Fruit fly (Drosophila melanogaster) whole organism, prepupa: ENCODE data around the gene dop.
A peak's percentile ranks its signal among the peaks of the same experiment; 100 is the strongest.

Source experiments
- CG10631 ChIP-seq: fragments of 200-800 bp; sonication (Bioruptor generic); optimal IDR thresholded peaks from 2 replicates; lab custom pipeline; 2016; ENCODE audit warnings: missing biosample characterization, missing genetic modification characterization
- CG10669 ChIP-seq: fragments of 200-800 bp; sonication (Bioruptor generic); optimal IDR thresholded peaks from 3 replicates; lab custom pipeline; 2018; ENCODE audit warnings: missing biosample characterization, mild to moderate bottlenecking, missing genetic modification characterization, moderate library complexity
- CG11294 ChIP-seq: fragments of 200-800 bp; sonication (Bioruptor generic); IDR thresholded peaks from 2 replicates; pipeline ENCODE4 v1.3.6; 2022; ENCODE audit warnings: missing biosample characterization, missing genetic modification characterization
- CG1621 ChIP-seq: fragments of 200-800 bp; sonication (Bioruptor generic); optimal IDR thresholded peaks from 3 replicates; lab custom pipeline; 2018; ENCODE audit warnings: missing biosample characterization, mild to moderate bottlenecking, missing genetic modification characterization
- CG16779 ChIP-seq: fragments of 200-800 bp; sonication (Bioruptor generic); optimal IDR thresholded peaks from 3 replicates; lab custom pipeline; 2017; ENCODE audit warnings: missing biosample characterization, mild to moderate bottlenecking, missing genetic modification characterization
- CG3032 ChIP-seq: fragments of 200-800 bp; optimal IDR thresholded peaks from 2 replicates; lab custom pipeline; 2019; ENCODE audit warnings: missing biosample characterization, mild to moderate bottlenecking, missing genetic modification characterization, moderate library complexity
- CG31627 ChIP-seq: fragments of 200-800 bp; sonication (Bioruptor generic); optimal IDR thresholded peaks from 3 replicates; lab custom pipeline; 2016; ENCODE audit warnings: missing biosample characterization, missing genetic modification characterization
- CG32006 ChIP-seq: fragments of 200-800 bp; sonication (Bioruptor generic); optimal IDR thresholded peaks from 3 replicates; lab custom pipeline; 2017; ENCODE audit warnings: missing biosample characterization, mild to moderate bottlenecking, missing genetic modification characterization
- CG3919 ChIP-seq: fragments of 200-800 bp; sonication (Bioruptor generic); optimal IDR thresholded peaks from 3 replicates; lab custom pipeline; 2016; ENCODE audit warnings: missing biosample characterization, missing genetic modification characterization
- CG4318 ChIP-seq: fragments of 200-800 bp; sonication (Bioruptor generic); optimal IDR thresholded peaks from 3 replicates; lab custom pipeline; 2017; ENCODE audit warnings: missing biosample characterization, mild to moderate bottlenecking, missing genetic modification characterization
- CG6163 ChIP-seq: fragments of 200-800 bp; sonication (Bioruptor generic); IDR thresholded peaks from 3 replicates; pipeline ENCODE4 v1.3.6; 2022; ENCODE audit warnings: missing biosample characterization, missing genetic modification characterization
- CG6276 ChIP-seq: fragments of 200-800 bp; sonication (Bioruptor generic); optimal IDR thresholded peaks from 2 replicates; lab custom pipeline; 2017; ENCODE audit warnings: missing biosample characterization, mild to moderate bottlenecking, missing genetic modification characterization
- CG6792 ChIP-seq: fragments of 200-800 bp; sonication (Bioruptor generic); optimal IDR thresholded peaks from 3 replicates; lab custom pipeline; 2016; ENCODE audit warnings: missing biosample characterization, missing genetic modification characterization
- CG6808 ChIP-seq: fragments of 200-800 bp; sonication (Bioruptor generic); optimal IDR thresholded peaks from 3 replicates; lab custom pipeline; 2017; ENCODE audit warnings: missing biosample characterization, missing genetic modification characterization, mild to moderate bottlenecking, moderate library complexity, missing genetic modification reagents
- CG8119 ChIP-seq: fragments of 200-800 bp; sonication (Bioruptor generic); IDR thresholded peaks from 3 replicates; pipeline ENCODE4 v1.3.6; 2022; ENCODE audit warnings: missing biosample characterization, missing genetic modification characterization
- CG8319 ChIP-seq: fragments of 200-800 bp; sonication (Bioruptor generic); optimal IDR thresholded peaks from 3 replicates; lab custom pipeline; 2016; ENCODE audit warnings: missing biosample characterization, missing genetic modification characterization
- CG8632 ChIP-seq: fragments of 200-800 bp; sonication (Bioruptor generic); optimal IDR thresholded peaks from 3 replicates; lab custom pipeline; 2016; ENCODE audit warnings: missing biosample characterization, missing genetic modification characterization
- CG9139 ChIP-seq: fragments of 200-800 bp; sonication (Bioruptor generic); optimal IDR thresholded peaks from 3 replicates; lab custom pipeline; 2017; ENCODE audit warnings: missing biosample characterization, mild to moderate bottlenecking, missing genetic modification characterization
- Eip78C ChIP-seq: fragments of 200-800 bp; sonication (Bioruptor generic); peaks from one replicate; lab custom pipeline; 2016; ENCODE audit warnings: missing biosample characterization, missing genetic modification characterization
- Eip93F ChIP-seq: fragments of 200-800 bp; sonication (Bioruptor generic); optimal IDR thresholded peaks from 2 replicates; lab custom pipeline; 2016; ENCODE audit warnings: missing biosample characterization, mild to moderate bottlenecking, missing genetic modification characterization
- Ets21C ChIP-seq: fragments of 200-800 bp; sonication (Bioruptor generic); optimal IDR thresholded peaks from 3 replicates; lab custom pipeline; 2016; ENCODE audit warnings: missing biosample characterization, missing genetic modification characterization
- Ets96B ChIP-seq: fragments of 200-800 bp; optimal IDR thresholded peaks from 2 replicates; lab custom pipeline; 2019; ENCODE audit warnings: missing biosample characterization, mild to moderate bottlenecking, missing genetic modification characterization, moderate library complexity
- Gug ChIP-seq: fragments of 200-800 bp; sonication (Bioruptor generic); IDR thresholded peaks from 2 replicates; pipeline ENCODE4 v1.3.6; 2022; ENCODE audit warnings: missing biosample characterization, missing genetic modification characterization
- Hr38 ChIP-seq: sonication (Bioruptor generic); optimal IDR thresholded peaks from 2 replicates; lab custom pipeline; 2016; ENCODE audit warnings: missing biosample characterization, missing genetic modification characterization
- Hr39 ChIP-seq: fragments of 200-800 bp; sonication (Bioruptor generic); optimal IDR thresholded peaks from 2 replicates; lab custom pipeline; 2016; ENCODE audit warnings: missing biosample characterization, missing genetic modification characterization
- Hr4 ChIP-seq: fragments of 200-800 bp; sonication (Bioruptor generic); optimal IDR thresholded peaks from 3 replicates; lab custom pipeline; 2016; ENCODE audit warnings: missing biosample characterization, missing genetic modification characterization
- Lpt ChIP-seq: fragments of 200-800 bp; sonication (Bioruptor generic); optimal IDR thresholded peaks from 3 replicates; lab custom pipeline; 2016; ENCODE audit warnings: missing biosample characterization, missing genetic modification characterization
- Met ChIP-seq: fragments of 200-800 bp; sonication (Bioruptor generic); optimal IDR thresholded peaks from 3 replicates; lab custom pipeline; 2016; ENCODE audit warnings: missing biosample characterization, missing genetic modification characterization
- OdsH ChIP-seq: fragments of 200-800 bp; sonication (Bioruptor generic); optimal IDR thresholded peaks from 3 replicates; lab custom pipeline; 2016; ENCODE audit warnings: missing biosample characterization, missing genetic modification characterization
- Sox102F ChIP-seq: fragments of 200-800 bp; sonication (Bioruptor generic); optimal IDR thresholded peaks from 2 replicates; lab custom pipeline; 2016; ENCODE audit warnings: missing biosample characterization, mild to moderate bottlenecking, missing genetic modification characterization
- Sox14 ChIP-seq: fragments of 200-800 bp; sonication (Bioruptor generic); optimal IDR thresholded peaks from 3 replicates; lab custom pipeline; 2016; ENCODE audit warnings: missing biosample characterization, missing genetic modification characterization
- achi ChIP-seq: fragments of 200-800 bp; sonication (Bioruptor generic); optimal IDR thresholded peaks from 3 replicates; lab custom pipeline; 2016; ENCODE audit warnings: missing biosample characterization, missing genetic modification characterization
- acj6 ChIP-seq: fragments of 200-800 bp; sonication (Bioruptor generic); optimal IDR thresholded peaks from 3 replicates; lab custom pipeline; 2016; ENCODE audit warnings: missing biosample characterization, missing genetic modification characterization
- cyc ChIP-seq: fragments of 200-800 bp; sonication (Bioruptor generic); optimal IDR thresholded peaks from 3 replicates; lab custom pipeline; 2016; ENCODE audit warnings: missing biosample characterization, missing genetic modification characterization
- dac ChIP-seq: fragments of 200-800 bp; sonication (Bioruptor generic); optimal IDR thresholded peaks from 2 replicates; lab custom pipeline; 2017; ENCODE audit warnings: missing biosample characterization, mild to moderate bottlenecking, missing genetic modification characterization
- esn ChIP-seq: fragments of 200-800 bp; sonication (Bioruptor generic); optimal IDR thresholded peaks from 2 replicates; lab custom pipeline; 2016; ENCODE audit warnings: missing biosample characterization, mild to moderate bottlenecking, missing genetic modification characterization, moderate library complexity
- fd59A ChIP-seq: fragments of 200-800 bp; sonication (Bioruptor generic); optimal IDR thresholded peaks from 2 replicates; lab custom pipeline; 2017; ENCODE audit warnings: missing biosample characterization, mild to moderate bottlenecking, missing genetic modification characterization, missing genetic modification reagents
- fkh ChIP-seq: fragments of 200-800 bp; sonication (Bioruptor generic); optimal IDR thresholded peaks from 3 replicates; lab custom pipeline; 2017; ENCODE audit warnings: missing biosample characterization, mild to moderate bottlenecking, missing genetic modification characterization, moderate library complexity
- lz ChIP-seq: fragments of 200-800 bp; sonication (Bioruptor generic); optimal IDR thresholded peaks from 3 replicates; lab custom pipeline; 2016; ENCODE audit warnings: missing biosample characterization, missing genetic modification characterization
- net ChIP-seq: fragments of 200-800 bp; sonication (Bioruptor generic); optimal IDR thresholded peaks from 3 replicates; lab custom pipeline; 2016; ENCODE audit warnings: missing biosample characterization, missing genetic modification characterization
- pdm3 ChIP-seq: fragments of 200-800 bp; sonication (Bioruptor generic); optimal IDR thresholded peaks from 3 replicates; lab custom pipeline; 2016; ENCODE audit warnings: missing biosample characterization, missing genetic modification characterization
- svp ChIP-seq: fragments of 200-800 bp; sonication (Bioruptor generic); peaks from one replicate; lab custom pipeline; 2016; ENCODE audit warnings: missing biosample characterization, missing genetic modification characterization
- topi ChIP-seq: fragments of 200-800 bp; sonication (Bioruptor generic); optimal IDR thresholded peaks from 3 replicates; lab custom pipeline; 2016; ENCODE audit warnings: missing biosample characterization, missing genetic modification characterization
- vri ChIP-seq: fragments of 200-800 bp; sonication (Bioruptor generic); optimal IDR thresholded peaks from 3 replicates; lab custom pipeline; 2016; ENCODE audit warnings: missing biosample characterization, mild to moderate bottlenecking, missing genetic modification characterization

The dop gene

DNA sequence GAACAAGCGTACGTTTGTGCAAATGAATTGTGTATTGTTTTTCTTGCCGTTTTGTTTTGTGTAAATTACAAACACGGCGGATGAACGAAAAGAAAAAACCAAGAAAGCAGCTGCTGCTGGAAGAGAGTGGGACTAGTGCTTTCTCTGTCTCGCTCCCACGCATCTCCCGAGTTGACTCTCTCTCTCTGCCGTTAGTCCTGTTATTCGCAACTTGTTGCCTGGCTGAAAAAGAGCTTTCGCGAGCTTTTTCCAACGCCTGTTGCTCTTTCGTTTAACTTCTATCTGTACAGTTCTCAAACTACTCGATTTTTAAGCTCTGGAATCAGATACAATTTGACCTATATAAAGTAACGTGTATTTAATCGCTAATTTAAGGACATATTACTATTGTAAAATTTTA is 27.6 kb downstream of the dop start:
- peak; percentile 42 for TF ChIP-seq Eip78C (GFP tag; lab: Kevin White, UChicago)
- TF ChIP-seq Ets21C (GFP tag; lab: Kevin White, UChicago) = no peak
- TF ChIP-seq net (GFP tag; lab: Kevin White, UChicago) = no peak

DNA sequence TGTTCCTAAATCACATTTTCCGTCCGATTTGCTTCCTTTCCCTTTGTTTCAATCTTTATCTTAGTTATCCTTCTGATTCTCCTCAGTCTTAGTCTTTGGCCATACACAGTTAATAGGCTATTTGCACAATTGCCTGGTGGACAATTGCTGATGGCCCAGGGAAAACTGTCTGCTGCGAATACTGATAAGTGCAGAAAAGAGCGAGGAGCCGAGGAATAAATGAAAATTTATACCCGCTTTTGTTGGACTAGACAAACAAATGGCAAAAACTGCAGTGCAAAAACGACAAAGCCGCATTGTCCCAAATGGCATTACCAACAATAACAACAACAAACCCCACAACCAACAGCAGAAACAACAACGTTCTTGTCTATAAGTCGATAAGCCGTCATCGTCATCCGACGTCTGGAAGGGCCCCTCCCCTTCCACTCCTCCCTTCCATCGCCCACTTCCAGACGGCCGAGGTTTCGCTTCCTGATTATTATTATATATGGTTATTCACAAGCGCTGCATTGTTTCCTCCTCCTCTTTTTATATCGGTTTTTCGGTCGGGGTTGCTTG is 28.4 kb downstream of the dop start:
- TF ChIP-seq Eip93F (peak; percentile 32), Sox14 (GFP tag; lab: Kevin White, UChicago) (peak; percentile 69), CG9139 (GFP tag; lab: Kevin White, UChicago) (no peak), fkh (GFP tag; lab: Kevin White, UChicago) (no peak), Eip78C (GFP tag; lab: Kevin White, UChicago) (peak; percentile 2), svp (GFP tag; lab: Kevin White, UChicago) (peak; percentile 67)

DNA sequence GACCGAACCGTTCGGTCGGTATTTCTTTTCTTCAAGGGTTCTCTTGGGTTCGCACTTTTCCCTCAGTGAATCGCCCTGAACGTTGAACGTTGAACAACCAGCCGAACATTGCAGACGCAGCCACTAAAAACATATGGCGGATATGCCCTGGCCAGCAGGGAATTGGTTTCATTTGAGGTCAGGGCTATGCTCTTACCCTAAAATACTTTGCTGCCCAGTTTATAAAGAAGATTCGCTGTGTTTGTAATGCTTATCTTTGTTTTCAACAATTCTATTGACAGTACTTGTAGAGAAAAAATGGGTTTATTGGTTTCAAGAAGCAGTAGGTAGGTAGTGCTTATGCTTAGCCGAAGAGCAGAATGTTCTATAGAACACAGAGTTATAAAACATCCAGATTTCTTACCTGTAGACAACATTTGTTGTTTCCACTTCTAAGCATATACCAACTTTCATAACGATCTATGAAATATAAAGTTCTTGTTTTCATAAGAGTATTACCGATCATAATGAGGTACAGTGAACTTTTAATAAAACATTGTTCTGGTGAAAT is 29.4 kb downstream of the dop start:
- TF ChIP-seq CG10631 (GFP tag; lab: Kevin White, UChicago) (peak; percentile 39), topi (GFP tag; lab: Kevin White, UChicago) (peak; percentile 2), esn (GFP tag; lab: Kevin White, UChicago) (peak; percentile 8), CG10669 (peak; percentile 12), fkh (GFP tag; lab: Kevin White, UChicago) (peak; percentile 30), CG32006 (peak; percentile 39), svp (GFP tag; lab: Kevin White, UChicago) (no peak), OdsH (peak; percentile 7), pdm3 (GFP tag; lab: Kevin White, UChicago) (peak; percentile 4), Eip93F (no peak), cyc (GFP tag; lab: Kevin White, UChicago) (peak; percentile 23), Hr38 (no peak), achi (GFP tag; lab: Kevin White, UChicago) (peak; percentile 12), CG3032 (peak; percentile 21), fd59A (GFP tag; lab: Kevin White, UChicago) (peak; percentile 1), Hr39 (peak; percentile 9), CG31627 (GFP tag; lab: Kevin White, UChicago) (peak; percentile 6), Ets96B (tag; lab: Kevin White, UChicago) (peak; percentile 7), dac (GFP tag; lab: Kevin White, UChicago) (no peak), acj6 (GFP tag; lab: Kevin White, UChicago) (peak; percentile 15), lz (GFP tag; lab: Kevin White, UChicago) (peak; percentile 6), net (GFP tag; lab: Kevin White, UChicago) (peak; percentile 30), Eip78C (GFP tag; lab: Kevin White, UChicago) (peak; percentile 69), CG11294 (GFP tag; lab: Robert Waterston, UW) (no peak), CG6808 (peak; percentile 40)

DNA sequence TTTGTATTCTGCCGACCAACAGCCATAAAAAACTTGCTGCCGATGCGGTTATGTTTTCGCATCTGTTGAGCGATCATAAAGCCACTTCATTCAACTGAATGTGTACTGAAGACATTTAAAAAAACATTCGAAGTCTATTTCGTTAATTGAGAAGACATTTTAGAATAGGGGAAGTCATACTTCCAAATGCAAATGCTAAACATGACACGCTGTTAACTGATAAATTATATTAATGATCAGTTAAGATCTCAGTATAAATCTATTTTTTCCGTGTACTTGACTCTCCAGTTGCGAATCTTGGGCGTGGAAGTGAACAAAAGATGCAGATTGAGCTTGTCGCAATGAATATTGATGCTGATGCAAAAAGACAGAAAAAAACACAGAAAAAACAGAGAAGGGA is 30.2 kb downstream of the dop start:
- TF ChIP-seq CG8319 (GFP tag; lab: Kevin White, UChicago) = no peak
- TF ChIP-seq Lpt (GFP tag; lab: Kevin White, UChicago) = peak; percentile 13
- no peak for TF ChIP-seq svp (GFP tag; lab: Kevin White, UChicago)
- TF ChIP-seq CG6163 (GFP tag; lab: Robert Waterston, UW) = peak; percentile 43; the same call in 2 of the 3 replicates
- no peak for TF ChIP-seq CG31627 (GFP tag; lab: Kevin White, UChicago)
- no peak for TF ChIP-seq CG8632 (GFP tag; lab: Kevin White, UChicago)
- no peak for TF ChIP-seq Hr39
- TF ChIP-seq CG3032 = peak; percentile 30
- no peak for TF ChIP-seq CG9139 (GFP tag; lab: Kevin White, UChicago)
- no peak for TF ChIP-seq vri (GFP tag; lab: Kevin White, UChicago)
- no peak for TF ChIP-seq CG8119 (GFP tag; lab: Robert Waterston, UW)
- peak; percentile 14 for TF ChIP-seq CG1621 (tag; lab: Kevin White, UChicago)
- no peak for TF ChIP-seq Hr4 (GFP tag; lab: Kevin White, UChicago)
- TF ChIP-seq CG3919 = peak; percentile 55
- TF ChIP-seq cyc (GFP tag; lab: Kevin White, UChicago) = no peak
- peak; percentile 11 for TF ChIP-seq CG6792 (GFP tag; lab: Kevin White, UChicago)
- TF ChIP-seq CG6276 (GFP tag; lab: Kevin White, UChicago) = no peak
- TF ChIP-seq Ets96B (tag; lab: Kevin White, UChicago) = peak; percentile 47
- TF ChIP-seq topi (GFP tag; lab: Kevin White, UChicago) = no peak
- peak; percentile 38 for TF ChIP-seq CG10669
- peak; percentile 49 for TF ChIP-seq OdsH
- TF ChIP-seq dac (GFP tag; lab: Kevin White, UChicago) = no peak
- TF ChIP-seq acj6 (GFP tag; lab: Kevin White, UChicago) = peak; percentile 24
- TF ChIP-seq Met = no peak
- no peak for TF ChIP-seq Sox102F (GFP tag; lab: Kevin White, UChicago)
- no peak for TF ChIP-seq CG6808
- TF ChIP-seq Gug (GFP tag; lab: Robert Waterston, UW) = no peak
- TF ChIP-seq CG16779 (tag; lab: Kevin White, UChicago) = no peak
- no peak for TF ChIP-seq CG4318 (GFP tag; lab: Kevin White, UChicago)
